Worm (Caenorhabditis elegans) whole organism, L1 larva: ENCODE measurements around the gene tag-196.

Experiments used
- F16B12.6 ChIP-seq: fragments of 150-350 bp; optimal IDR thresholded peaks from 2 replicates; lab custom pipeline; 2014; ENCODE audit warnings: missing biosample characterization, missing genetic modification characterization
- Y116A8C.19 ChIP-seq: sonication (generic microtip); optimal IDR thresholded peaks from 2 replicates; lab custom pipeline; 2016; ENCODE audit warnings: missing compliant biosample characterization, missing genetic modification characterization, borderline replicate concordance
- alr-1 ChIP-seq: fragments of 200-800 bp; sonication (Bioruptor generic); optimal IDR thresholded peaks from 2 replicates; lab custom pipeline; 2018; ENCODE audit warnings: borderline replicate concordance, mild to moderate bottlenecking, missing genetic modification characterization, missing compliant biosample characterization
- ceh-82 ChIP-seq, 3 experiments: fragments of 150-350 bp in 1 of 3; sonication (generic microtip) in 2 of 3; optimal IDR thresholded peaks; 2 replicates each; lab custom pipeline; 2014 to 2017; ENCODE audit warnings: missing biosample characterization in 3 of 3, missing genetic modification characterization in 3 of 3
- efl-1 ChIP-seq, 4 experiments: fragments of 150-350 bp; optimal IDR thresholded peaks in 3 of 4; peaks in 1 of 4; 1 replicate in 1 of 4; 2 replicates in 3 of 4; lab custom pipeline; 2014; ENCODE audit warnings: missing biosample characterization in 2 of 4, missing genetic modification characterization in 2 of 4, missing genetic modification reagents in 2 of 4
- efl-3 ChIP-seq: fragments of 200-800 bp; sonication (Bioruptor generic); optimal IDR thresholded peaks from 2 replicates; lab custom pipeline; 2018; ENCODE audit warnings: mild to moderate bottlenecking, missing genetic modification characterization, missing compliant biosample characterization
- ets-5 ChIP-seq: fragments of 200-800 bp; sonication (Bioruptor generic); IDR thresholded peaks from 2 replicates; pipeline ENCODE4 v1.3.6; 2022; ENCODE audit warnings: missing genetic modification characterization, missing compliant biosample characterization
- grh-1 ChIP-seq: fragments of 200-800 bp; sonication (Bioruptor generic); IDR thresholded peaks from 2 replicates; pipeline ENCODE4 v1.3.6; 2022; ENCODE audit warnings: missing genetic modification reagents, missing genetic modification characterization, missing compliant biosample characterization
- hlh-17 ChIP-seq: fragments of 200-800 bp; sonication (Bioruptor generic); optimal IDR thresholded peaks from 2 replicates; lab custom pipeline; 2018; ENCODE audit warnings: missing genetic modification characterization, mild to moderate bottlenecking, missing compliant biosample characterization, moderate library complexity, borderline replicate concordance
- hlh-4 ChIP-seq: sonication (generic microtip); optimal IDR thresholded peaks from 2 replicates; lab custom pipeline; 2016; ENCODE audit warnings: mild to moderate bottlenecking, missing genetic modification characterization, missing compliant biosample characterization
- lin-14 ChIP-seq: fragments of 200-800 bp; sonication (Bioruptor generic); optimal IDR thresholded peaks from 2 replicates; lab custom pipeline; 2018; ENCODE audit warnings: mild to moderate bottlenecking, missing genetic modification characterization, moderate library complexity, missing compliant biosample characterization
- lin-15B ChIP-seq: fragments of 150-350 bp; sonication (generic microtip); optimal IDR thresholded peaks from 3 replicates; lab custom pipeline; 2014; ENCODE audit warnings: missing biosample characterization, missing genetic modification characterization
- mdl-1 ChIP-seq, 2 experiments: fragments of 150-350 bp; optimal IDR thresholded peaks; 2 replicates each; lab custom pipeline; 2014 to 2017; ENCODE audit warnings: missing biosample characterization in 2 of 2, missing genetic modification characterization in 2 of 2, inconsistent platforms in 1 of 2
- mef-2 ChIP-seq: fragments of 150-350 bp; optimal IDR thresholded peaks from 2 replicates; lab custom pipeline; 2014; ENCODE audit warnings: missing biosample characterization, missing genetic modification characterization
- mep-1 ChIP-seq: fragments of 150-350 bp; optimal IDR thresholded peaks from 2 replicates; lab custom pipeline; 2014; ENCODE audit warnings: missing biosample characterization, missing genetic modification characterization
- nhr-12 ChIP-seq: sonication (generic microtip); optimal IDR thresholded peaks from 2 replicates; lab custom pipeline; 2017; ENCODE audit warnings: missing biosample characterization, missing genetic modification characterization
- nhr-77 ChIP-seq: fragments of 150-350 bp; optimal IDR thresholded peaks from 2 replicates; lab custom pipeline; 2014; ENCODE audit warnings: missing biosample characterization, missing genetic modification characterization
- nhr-90 ChIP-seq: sonication (generic microtip); optimal IDR thresholded peaks from 2 replicates; lab custom pipeline; 2016; ENCODE audit warnings: mild to moderate bottlenecking, missing genetic modification characterization, missing compliant biosample characterization; ENCODE audit not compliant: poor library complexity
- pag-3 ChIP-seq: sonication (generic microtip); optimal IDR thresholded peaks from 2 replicates; lab custom pipeline; 2017; ENCODE audit warnings: missing genetic modification characterization, mild to moderate bottlenecking, missing compliant biosample characterization, antibody characterized with exemption, borderline replicate concordance; ENCODE audit not compliant: insufficient read depth
- rnt-1 ChIP-seq: sonication (generic microtip); optimal IDR thresholded peaks from 2 replicates; lab custom pipeline; 2016; ENCODE audit warnings: mild to moderate bottlenecking, missing genetic modification characterization, moderate library complexity, missing compliant biosample characterization
- snu-23 ChIP-seq: sonication (generic microtip); optimal IDR thresholded peaks from 2 replicates; lab custom pipeline; 2016; ENCODE audit warnings: missing genetic modification characterization, missing compliant biosample characterization
- sox-4 ChIP-seq: sonication (generic microtip); optimal IDR thresholded peaks from 2 replicates; lab custom pipeline; 2016; ENCODE audit warnings: missing genetic modification characterization, missing compliant biosample characterization
- sptf-1 ChIP-seq: fragments of 150-350 bp; optimal IDR thresholded peaks from 2 replicates; lab custom pipeline; 2014; ENCODE audit warnings: missing biosample characterization, missing genetic modification characterization
- sup-37 ChIP-seq: fragments of 200-800 bp; sonication (Bioruptor generic); optimal IDR thresholded peaks from 2 replicates; lab custom pipeline; 2018; ENCODE audit warnings: mild to moderate bottlenecking, missing genetic modification characterization, missing compliant biosample characterization
- tbx-2 ChIP-seq: sonication (generic microtip); optimal IDR thresholded peaks from 2 replicates; lab custom pipeline; 2016; ENCODE audit warnings: missing genetic modification characterization, missing compliant biosample characterization
- unc-30 ChIP-seq: sonication (generic microtip); optimal IDR thresholded peaks from 2 replicates; lab custom pipeline; 2017; ENCODE audit warnings: missing biosample characterization, missing genetic modification characterization
- unc-62 ChIP-seq: fragments of 150-350 bp; optimal IDR thresholded peaks from 2 replicates; lab custom pipeline; 2014; ENCODE audit warnings: missing biosample characterization, missing genetic modification reagents, missing genetic modification characterization
- unc-98 ChIP-seq: fragments of 200-800 bp; sonication (Bioruptor generic); IDR thresholded peaks from 2 replicates; pipeline ENCODE4 v1.3.6; 2022; ENCODE audit warnings: missing genetic modification characterization, missing compliant biosample characterization
- xbp-1 ChIP-seq: sonication (generic microtip); optimal IDR thresholded peaks from 2 replicates; lab custom pipeline; 2016; ENCODE audit warnings: missing genetic modification characterization, missing compliant biosample characterization
- ztf-11 ChIP-seq, 2 experiments: sonication (generic microtip); optimal IDR thresholded peaks; 2 replicates each; lab custom pipeline; 2016 to 2017; ENCODE audit warnings: missing genetic modification characterization in 2 of 2, missing biosample characterization in 1 of 2, missing compliant biosample characterization in 1 of 2
- ztf-4 ChIP-seq: fragments of 150-350 bp; optimal IDR thresholded peaks from 2 replicates; lab custom pipeline; 2014; ENCODE audit warnings: missing biosample characterization, missing genetic modification characterization

The tag-196 gene

DNA sequence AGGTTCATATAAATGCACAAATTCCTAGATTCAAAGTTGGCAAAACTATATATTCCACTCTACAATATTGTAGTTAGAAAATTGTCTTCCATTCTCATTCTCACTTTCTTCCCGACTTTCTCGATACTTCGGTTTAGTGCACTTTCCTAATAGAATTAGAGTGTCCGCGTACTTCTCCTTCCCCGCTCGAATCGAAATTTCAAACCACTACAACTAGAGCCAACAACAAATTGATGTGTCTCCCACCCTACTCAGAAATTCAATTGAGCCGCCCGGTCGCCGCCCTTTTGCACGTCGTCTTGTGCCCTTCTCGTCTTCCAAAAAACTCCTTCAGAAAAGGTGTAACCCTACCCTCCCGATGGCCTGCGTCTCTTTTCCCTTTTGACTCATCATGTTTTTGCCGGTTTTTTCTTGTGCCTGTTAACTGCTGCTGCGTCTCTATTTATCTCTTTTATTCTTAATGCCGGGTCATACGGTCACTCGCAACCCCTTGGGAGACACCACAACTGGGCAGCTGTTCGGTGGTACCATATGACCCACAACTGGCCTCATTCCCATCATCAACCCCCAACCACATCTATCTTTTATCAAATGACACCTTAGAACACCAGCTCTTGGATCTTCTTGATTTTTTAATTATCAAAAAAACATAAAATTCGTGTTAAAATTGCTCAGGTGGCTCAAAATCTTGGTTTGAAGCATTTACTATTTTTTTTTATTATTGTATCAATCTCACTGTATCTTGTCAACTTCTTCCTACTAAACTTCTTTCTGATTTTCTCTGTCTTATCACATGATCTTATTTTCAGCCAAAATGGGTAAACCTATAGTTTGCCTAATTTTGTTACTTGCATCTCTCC is at the start of gene tag-196 (continued):
- TF ChIP-seq snu-23 (peak; percentile 8), mef-2 (tag; lab: Kevin White, UChicago) (no peak), ztf-11 (tag; optimal IDR thresholded peaks at IDR 0.05; lab: Kevin White, UChicago) (peak in 1 of 2 experiments; percentile 15), hlh-4 (tag; lab: Kevin White, UChicago) (no peak), unc-62 (GFP tag; lab: Kevin White, UChicago) (no peak), mep-1 (tag; lab: Kevin White, UChicago) (no peak), nhr-90 (no peak), sox-4 (tag; lab: Kevin White, UChicago) (no peak), pag-3 (tag; lab: Kevin White, UChicago) (peak; percentile 44), efl-3 (GFP tag; lab: Kevin White, UChicago) (no peak), ceh-82 (tag; optimal IDR thresholded peaks at IDR 0.05; lab: Kevin White, UChicago) (no peak)

DNA sequence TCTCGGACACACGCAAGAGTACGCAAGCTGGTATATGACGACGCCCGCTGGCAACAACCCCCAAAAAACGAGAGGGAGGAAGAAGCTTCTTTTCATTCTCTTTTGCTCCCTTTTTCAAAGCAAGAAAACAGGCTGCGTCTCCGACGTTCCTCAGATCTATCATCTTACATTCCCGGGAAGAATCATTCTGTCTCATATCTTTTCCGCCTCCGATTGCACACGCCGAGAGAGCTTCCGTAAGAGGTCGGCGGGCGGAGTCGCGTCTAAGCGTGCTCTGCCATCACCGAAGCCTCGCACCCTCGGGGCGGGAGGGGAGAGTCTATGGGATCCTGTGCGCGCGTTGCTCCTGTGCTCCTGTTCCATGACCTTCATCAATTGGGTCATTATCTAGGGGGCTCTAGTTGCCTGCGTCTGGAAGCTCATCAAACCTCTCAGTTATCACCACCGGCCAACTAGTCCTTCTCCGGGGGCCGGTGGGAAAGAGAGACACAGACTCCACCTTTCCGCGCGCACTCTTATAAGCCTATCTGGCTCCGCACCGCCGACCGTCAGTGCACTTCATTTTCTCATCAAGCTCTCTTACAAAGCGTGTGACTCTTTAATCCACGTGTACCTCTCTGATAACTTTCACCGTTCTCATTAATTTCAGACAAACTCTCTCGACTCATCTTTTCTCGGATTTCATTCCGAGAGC is 49.0 kb upstream of the tag-196 start, which contains the start of the genes slc-17.8 and asns-1:
TSS of gene slc-17.8 (minus strand) at position 51 of the 694 bp plus-strand sequence.
TSS of gene asns-1 (plus strand) at position 644 of the 694 bp plus-strand sequence.
- TF ChIP-seq F16B12.6 (no peak), mef-2 (tag; lab: Kevin White, UChicago) (no peak), grh-1 (GFP tag; lab: Robert Waterston, UW) (no peak), sptf-1 (tag; lab: Kevin White, UChicago) (no peak), hlh-17 (no peak), alr-1 (tag; lab: Kevin White, UChicago) (no peak), nhr-12 (tag; lab: Kevin White, UChicago) (no peak), ztf-4 (tag; lab: Kevin White, UChicago) (no peak), unc-98 (no peak), mdl-1 (tag; optimal IDR thresholded peaks at IDR 0.05; lab: Kevin White, UChicago) (no peak), xbp-1 (tag; lab: Kevin White, UChicago) (no peak), ets-5 (GFP tag; lab: Robert Waterston, UW) (no peak), snu-23 (no peak), lin-14 (GFP tag; lab: Kevin White, UChicago) (no peak), lin-15B (tag; lab: Kevin White, UChicago) (no peak), tbx-2 (tag; lab: Kevin White, UChicago) (no peak), sup-37 (GFP tag; lab: Kevin White, UChicago) (no peak)

DNA sequence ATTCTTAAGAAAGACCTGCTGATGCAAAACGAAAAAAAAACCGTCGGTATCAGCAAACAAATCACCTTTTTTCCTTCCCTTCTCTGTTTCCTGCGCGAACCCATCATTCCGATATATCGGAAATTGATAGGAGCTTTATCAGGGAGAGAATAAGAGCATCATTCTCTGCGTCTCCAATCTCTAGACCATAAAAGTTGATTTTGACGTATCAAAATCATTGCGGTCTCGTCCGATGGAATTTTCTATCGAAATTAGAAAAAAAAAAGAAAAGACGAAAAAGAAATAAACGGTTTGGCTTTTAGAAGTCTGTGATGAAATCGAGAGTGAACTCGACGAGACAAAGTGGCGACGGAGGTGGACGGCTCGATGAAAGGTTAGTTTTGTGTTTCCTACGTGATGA is 45.7 kb upstream of the tag-196 start, which contains the start of gene stdh-4:
TSS of gene stdh-4 (plus strand) at position 301 of the 400 bp plus-strand sequence.
- TF ChIP-seq tbx-2 (tag; lab: Kevin White, UChicago) (peak; percentile 0), nhr-77 (peak; percentile 11), Y116A8C.19 (tag; lab: Kevin White, UChicago) (no peak)

DNA sequence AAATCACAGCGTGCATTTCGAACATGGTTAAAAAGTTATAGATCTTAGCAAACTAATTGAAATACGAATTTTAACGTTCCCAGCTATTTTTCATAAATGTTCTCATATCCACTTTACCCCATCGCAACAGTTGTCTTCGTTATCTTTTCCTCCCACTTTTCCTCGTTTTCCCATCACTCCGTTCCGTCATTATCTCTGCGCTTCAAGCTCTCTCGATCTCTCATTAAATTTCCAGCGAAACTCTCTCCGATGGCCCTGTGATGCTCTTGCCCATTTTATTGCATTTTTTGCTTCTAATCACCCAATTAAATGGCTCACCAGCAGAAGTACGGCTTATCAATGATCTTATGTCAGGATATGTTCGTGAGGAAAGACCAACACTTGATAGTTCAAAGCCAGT is 42.3 kb upstream of the tag-196 start, which contains the start of gene acr-15:
TSS of gene acr-15 (plus strand) at position 236 of the 400 bp plus-strand sequence.
- TF ChIP-seq unc-30, result no peak
- peak; percentile 46 for TF ChIP-seq rnt-1 (tag; lab: Kevin White, UChicago)
- TF ChIP-seq efl-1 (optimal IDR thresholded peaks at IDR 0.05; lab: Kevin White, UChicago), result no peak
- peak in 1 of 2 experiments; percentile 78 for TF ChIP-seq efl-1 (GFP tag; optimal IDR thresholded peaks at IDR 0.05 in 1 of 2; lab: Kevin White, UChicago)
- peak; percentile 1 for TF ChIP-seq lin-14 (GFP tag; lab: Kevin White, UChicago)
